Fruit fly (Drosophila melanogaster) whole organism: ENCODE data around the gene cd.

Source experiments
- Dll ChIP-seq: fragments of >200 bp; optimal IDR thresholded peaks from 2 replicates; lab custom pipeline; 2017
- pan ChIP-seq: fragments of >200 bp; optimal IDR thresholded peaks from 2 replicates; lab custom pipeline; 2017
- psq ChIP-seq: fragments of >200 bp; optimal IDR thresholded peaks from 2 replicates; lab custom pipeline; 2017
- usp ChIP-seq: fragments of >200 bp; optimal IDR thresholded peaks from 2 replicates; lab custom pipeline; 2017; ENCODE audit warnings: missing biosample characterization, missing genetic modification characterization, mixed read lengths

dm6 chr3R:22667284-22667958 is 27.3 kb upstream of the cd start:
- TF ChIP-seq pan (lab: Kevin White, UChicago) (no peak), Dll (lab: Kevin White, UChicago) (no peak), usp (GFP tag; lab: Kevin White, UChicago) (no peak), psq (no peak)
